Fruit fly (Drosophila melanogaster) whole organism, embryonic: Measurements from ENCODE around the gene kirre.

Experiments
- Bteb2 ChIP-seq: fragments of 200-800 bp; sonication (Bioruptor generic); optimal IDR thresholded peaks from 2 replicates; lab custom pipeline; 2016; ENCODE audit warnings: missing biosample characterization, missing genetic modification characterization
- CG11093 ChIP-seq: fragments of 200-800 bp; sonication (Bioruptor generic); IDR thresholded peaks from 3 replicates; pipeline ENCODE4 v1.3.6; 2022; ENCODE audit warnings: missing biosample characterization, missing genetic modification characterization
- CG11560 ChIP-seq: fragments of 200-800 bp; sonication (Bioruptor generic); IDR thresholded peaks from 3 replicates; pipeline ENCODE4 v1.3.6; 2022; ENCODE audit warnings: missing biosample characterization, missing genetic modification characterization
- CG12104 ChIP-seq: fragments of 200-800 bp; sonication (Bioruptor generic); optimal IDR thresholded peaks from 3 replicates; lab custom pipeline; 2016; ENCODE audit warnings: missing biosample characterization, missing genetic modification characterization
- CG12219 ChIP-seq: fragments of 200-800 bp; sonication (Bioruptor generic); optimal IDR thresholded peaks from 3 replicates; lab custom pipeline; 2018; ENCODE audit warnings: missing biosample characterization, mild to moderate bottlenecking, missing genetic modification characterization
- CG13123 ChIP-seq: fragments of 200-800 bp; sonication (Bioruptor generic); optimal IDR thresholded peaks from 2 replicates; lab custom pipeline; 2016; ENCODE audit warnings: missing biosample characterization, missing genetic modification characterization
- CG13894 ChIP-seq: fragments of 200-800 bp; sonication (Bioruptor generic); optimal IDR thresholded peaks from 3 replicates; lab custom pipeline; 2018; ENCODE audit warnings: missing biosample characterization, mild to moderate bottlenecking, missing genetic modification characterization, moderate library complexity
- CG14441 ChIP-seq: fragments of 200-800 bp; sonication (Bioruptor generic); IDR thresholded peaks from 2 replicates; pipeline ENCODE4 v1.3.6; 2022; ENCODE audit warnings: missing biosample characterization, missing genetic modification characterization
- CG15514 ChIP-seq: fragments of 200-800 bp; sonication (Bioruptor generic); optimal IDR thresholded peaks from 3 replicates; lab custom pipeline; 2017; ENCODE audit warnings: missing biosample characterization, missing genetic modification characterization, mild to moderate bottlenecking, moderate library complexity, missing genetic modification reagents
- CG17361 ChIP-seq: fragments of 200-800 bp; sonication (Bioruptor generic); IDR thresholded peaks from 3 replicates; pipeline ENCODE4 v1.3.6; 2022; ENCODE audit warnings: missing biosample characterization, missing genetic modification characterization
- CG17912 ChIP-seq: fragments of 200-800 bp; sonication (Bioruptor generic); optimal IDR thresholded peaks from 2 replicates; lab custom pipeline; 2018; ENCODE audit warnings: missing biosample characterization, mild to moderate bottlenecking, missing genetic modification characterization
- CG2116 ChIP-seq: fragments of 200-800 bp; sonication (Bioruptor generic); optimal IDR thresholded peaks from 3 replicates; lab custom pipeline; 2018; ENCODE audit warnings: missing biosample characterization, mild to moderate bottlenecking, missing genetic modification characterization
- CG3065 ChIP-seq: fragments of 200-800 bp; sonication (Bioruptor generic); optimal IDR thresholded peaks from 2 replicates; lab custom pipeline; 2016; ENCODE audit warnings: missing biosample characterization, missing genetic modification characterization
- CG42726 ChIP-seq: fragments of 200-800 bp; sonication (Bioruptor generic); IDR thresholded peaks from 2 replicates; pipeline ENCODE4 v1.3.6; 2022; ENCODE audit warnings: missing biosample characterization, missing genetic modification characterization; ENCODE audit not compliant: partially characterized antibody
- CG4617 ChIP-seq: fragments of 200-800 bp; sonication (Bioruptor generic); optimal IDR thresholded peaks from 3 replicates; lab custom pipeline; 2016; ENCODE audit warnings: missing biosample characterization, missing genetic modification characterization, borderline replicate concordance
- CG4820 ChIP-seq: fragments of 200-800 bp; sonication (Bioruptor generic); optimal IDR thresholded peaks from 3 replicates; lab custom pipeline; 2016; ENCODE audit warnings: missing biosample characterization, missing genetic modification characterization
- CG5953 ChIP-seq: fragments of 200-800 bp; sonication (Bioruptor generic); IDR thresholded peaks from 2 replicates; pipeline ENCODE4 v1.3.6; 2022; ENCODE audit warnings: missing biosample characterization, missing genetic modification characterization
- CG7987 ChIP-seq: fragments of 200-800 bp; sonication (Bioruptor generic); optimal IDR thresholded peaks from 2 replicates; lab custom pipeline; 2018; ENCODE audit warnings: missing biosample characterization, mild to moderate bottlenecking, missing genetic modification characterization, moderate library complexity
- CG9609 ChIP-seq: fragments of 200-800 bp; sonication (Bioruptor generic); optimal IDR thresholded peaks from 3 replicates; lab custom pipeline; 2016; ENCODE audit warnings: missing biosample characterization, missing genetic modification characterization
- CkIIα-i1 ChIP-seq: fragments of 200-800 bp; sonication (Bioruptor generic); IDR thresholded peaks from 2 replicates; pipeline ENCODE4 v1.3.6; 2022; ENCODE audit warnings: missing biosample characterization, missing genetic modification characterization
- Doc2 ChIP-seq: fragments of 200-800 bp; sonication (Bioruptor generic); IDR thresholded peaks from 2 replicates; pipeline ENCODE4 v1.3.6; 2022; ENCODE audit warnings: missing biosample characterization, missing genetic modification characterization
- Hey ChIP-seq: fragments of 200-800 bp; sonication (Bioruptor generic); optimal IDR thresholded peaks from 3 replicates; lab custom pipeline; 2018; ENCODE audit warnings: missing biosample characterization, mild to moderate bottlenecking, missing genetic modification characterization
- HmgD ChIP-seq: fragments of 200-800 bp; sonication (Bioruptor generic); optimal IDR thresholded peaks from 3 replicates; lab custom pipeline; 2016; ENCODE audit warnings: missing biosample characterization, missing genetic modification characterization
- Lpt ChIP-seq: fragments of >200 bp; optimal IDR thresholded peaks from 2 replicates; lab custom pipeline; 2018; ENCODE audit warnings: missing biosample characterization, missing genetic modification characterization
- TFAM ChIP-seq: fragments of 200-800 bp; sonication (Bioruptor generic); optimal IDR thresholded peaks from 2 replicates; lab custom pipeline; 2017; ENCODE audit warnings: missing biosample characterization, missing genetic modification characterization, inconsistent platforms
- ac ChIP-seq: fragments of 200-800 bp; sonication (Bioruptor generic); optimal IDR thresholded peaks from 3 replicates; lab custom pipeline; 2017; ENCODE audit warnings: missing biosample characterization, mild to moderate bottlenecking, missing genetic modification characterization
- bab2 ChIP-seq: fragments of 200-800 bp; sonication (Bioruptor generic); optimal IDR thresholded peaks from 2 replicates; lab custom pipeline; 2016; ENCODE audit warnings: missing biosample characterization, missing genetic modification characterization
- bbx ChIP-seq: fragments of 200-800 bp; sonication (Bioruptor generic); IDR thresholded peaks from 2 replicates; pipeline ENCODE4 v1.3.6; 2022; ENCODE audit warnings: missing biosample characterization, missing genetic modification characterization; ENCODE audit not compliant: partially characterized antibody
- bsh ChIP-seq, 2 experiments: fragments of 200-800 bp; sonication (Bioruptor generic); optimal IDR thresholded peaks; 2 replicates each; lab custom pipeline; 2017 to 2018; ENCODE audit warnings: mild to moderate bottlenecking in 2 of 2, missing biosample characterization in 2 of 2, missing genetic modification characterization in 2 of 2, moderate library complexity in 1 of 2
- btn ChIP-seq: fragments of 200-800 bp; sonication (Bioruptor generic); optimal IDR thresholded peaks from 2 replicates; lab custom pipeline; 2016; ENCODE audit warnings: missing biosample characterization, missing genetic modification characterization
- chn ChIP-seq: fragments of 200-800 bp; sonication (Bioruptor generic); optimal IDR thresholded peaks from 2 replicates; lab custom pipeline; 2016; ENCODE audit warnings: missing biosample characterization, missing genetic modification characterization
- corto ChIP-seq: fragments of 200-800 bp; sonication (Bioruptor generic); optimal IDR thresholded peaks from 2 replicates; lab custom pipeline; 2016; ENCODE audit warnings: missing biosample characterization, mild to moderate bottlenecking, missing genetic modification characterization, moderate library complexity
- crol ChIP-seq: fragments of 200-800 bp; sonication (Bioruptor generic); IDR thresholded peaks from 2 replicates; pipeline ENCODE4 v1.3.6; 2022; ENCODE audit warnings: missing biosample characterization, missing genetic modification characterization
- danr ChIP-seq: fragments of 200-800 bp; sonication (Bioruptor generic); IDR thresholded peaks from 2 replicates; pipeline ENCODE4 v1.3.6; 2022; ENCODE audit warnings: missing biosample characterization, missing genetic modification characterization
- fd102C ChIP-seq: fragments of 200-800 bp; sonication (Bioruptor generic); optimal IDR thresholded peaks from 2 replicates; lab custom pipeline; 2018; ENCODE audit warnings: missing biosample characterization, mild to moderate bottlenecking, missing genetic modification characterization, moderate library complexity
- gcm2 ChIP-seq: fragments of 200-800 bp; sonication (Bioruptor generic); optimal IDR thresholded peaks from 2 replicates; lab custom pipeline; 2016; ENCODE audit warnings: missing biosample characterization, missing genetic modification characterization
- gsb ChIP-seq: fragments of 200-800 bp; sonication (Bioruptor generic); IDR thresholded peaks from 2 replicates; pipeline ENCODE4 v1.3.6; 2022; ENCODE audit warnings: missing biosample characterization, missing genetic modification characterization
- ham ChIP-seq: fragments of 200-800 bp; sonication (Bioruptor generic); IDR thresholded peaks from 2 replicates; pipeline ENCODE4 v1.3.6; 2022; ENCODE audit warnings: missing biosample characterization, missing genetic modification characterization
- hb ChIP-seq: fragments of 200-800 bp; sonication (Bioruptor generic); IDR thresholded peaks from 3 replicates; pipeline ENCODE4 v1.3.6; 2022; ENCODE audit warnings: missing biosample characterization, missing genetic modification characterization; ENCODE audit not compliant: partially characterized antibody
- hbn ChIP-seq: fragments of 200-800 bp; sonication (Bioruptor generic); IDR thresholded peaks from 2 replicates; pipeline ENCODE4 v1.3.6; 2022; ENCODE audit warnings: missing biosample characterization, missing genetic modification characterization; ENCODE audit not compliant: partially characterized antibody
- kni ChIP-seq: fragments of 200-800 bp; sonication (Bioruptor generic); optimal IDR thresholded peaks from 3 replicates; lab custom pipeline; 2017; ENCODE audit warnings: mild to moderate bottlenecking, missing biosample characterization, missing genetic modification reagents, missing genetic modification characterization
- luna ChIP-seq: fragments of 200-800 bp; sonication (Bioruptor generic); optimal IDR thresholded peaks from 2 replicates; lab custom pipeline; 2016; ENCODE audit warnings: missing biosample characterization, missing genetic modification characterization
- mam ChIP-seq: fragments of 200-800 bp; sonication (Bioruptor generic); optimal IDR thresholded peaks from 3 replicates; lab custom pipeline; 2016; ENCODE audit warnings: missing biosample characterization, missing genetic modification characterization
- prd ChIP-seq, 3 experiments: fragments of >200 bp in 2 of 3; fragments of 200-800 bp in 1 of 3; sonication (Bioruptor generic) in 1 of 3; optimal IDR thresholded peaks in 2 of 3; IDR thresholded peaks in 1 of 3; 2 replicates in 2 of 3; 3 replicates in 1 of 3; pipeline versions ENCODE4 v1.3.6 to Lab custom; 2017 to 2022; ENCODE audit warnings: missing biosample characterization in 1 of 3, missing genetic modification characterization in 1 of 3
- salm ChIP-seq: fragments of 200-800 bp; sonication (Bioruptor generic); optimal IDR thresholded peaks from 2 replicates; lab custom pipeline; 2018; ENCODE audit warnings: missing biosample characterization, mild to moderate bottlenecking, missing genetic modification characterization
- sqz ChIP-seq: fragments of 200-800 bp; sonication (Bioruptor generic); optimal IDR thresholded peaks from 3 replicates; lab custom pipeline; 2018; ENCODE audit warnings: missing biosample characterization, mild to moderate bottlenecking, missing genetic modification characterization
- stwl ChIP-seq: fragments of 200-800 bp; sonication (Bioruptor generic); optimal IDR thresholded peaks from 3 replicates; lab custom pipeline; 2018; ENCODE audit warnings: missing biosample characterization, mild to moderate bottlenecking, missing genetic modification characterization, moderate library complexity
- trh ChIP-seq: fragments of 200-800 bp; sonication (Bioruptor generic); optimal IDR thresholded peaks from 2 replicates; lab custom pipeline; 2016; ENCODE audit warnings: missing biosample characterization, missing genetic modification characterization
- twi ChIP-seq: fragments of 200-800 bp; optimal IDR thresholded peaks from 2 replicates; lab custom pipeline; 2019; ENCODE audit warnings: missing biosample characterization, mild to moderate bottlenecking, missing genetic modification characterization, moderate library complexity
- zfh2 ChIP-seq: fragments of 200-800 bp; sonication (Bioruptor generic); optimal IDR thresholded peaks from 2 replicates; lab custom pipeline; 2016; ENCODE audit warnings: missing biosample characterization, missing genetic modification characterization

kirre gene

dm6 chrX:2744042-2744441 lies 3.9 kb downstream of the kirre start, which contains the start of gene Syx4 (continued):
- TF ChIP-seq TFAM (GFP tag; lab: Kevin White, UChicago) (peak; percentile 22), CG7987 (GFP tag; lab: Kevin White, UChicago) (peak; percentile 87), CG5953 (peak; percentile 92), luna (peak; percentile 84), CG4617 (GFP tag; lab: Kevin White, UChicago) (peak; percentile 46), CG2116 (peak; percentile 50), hbn (GFP tag; lab: Robert Waterston, UW) (no peak), gsb (GFP tag; lab: Robert Waterston, UW) (peak; percentile 87), kni (no peak), ham (GFP tag; lab: Robert Waterston, UW) (peak; percentile 51; the same call in 1 of the 2 replicates), btn (GFP tag; lab: Kevin White, UChicago) (peak; percentile 75), Doc2 (0 out of 2 replicates have a peak, but pooled peaks have one; percentile 21), bbx (no peak), Hey (tag; lab: Kevin White, UChicago) (peak; percentile 27), CkIIα-i1 (GFP tag; lab: Robert Waterston, UW) (peak; percentile 43; the same call in 1 of the 2 replicates), Lpt (no peak), CG12219 (peak; percentile 92), mam (GFP tag; lab: Kevin White, UChicago) (peak; percentile 92), gcm2 (peak; percentile 80), HmgD (GFP tag; lab: Kevin White, UChicago) (peak; percentile 28), CG11560 (peak; percentile 71; the same call in 2 of the 3 replicates), trh (peak; percentile 49), bsh (GFP tag; optimal IDR thresholded peaks at IDR 0.05; lab: Kevin White, UChicago) (peak; percentile 69 to 88), Bteb2 (GFP tag; lab: Kevin White, UChicago) (peak; percentile 87), CG12104 (GFP tag; lab: Kevin White, UChicago) (peak; percentile 76), bab2 (GFP tag; lab: Kevin White, UChicago) (peak; percentile 89), CG42726 (GFP tag; lab: Robert Waterston, UW) (no peak), zfh2 (GFP tag; lab: Kevin White, UChicago) (peak; percentile 89), chn (GFP tag; lab: Kevin White, UChicago) (peak; percentile 73), fd102C (GFP tag; lab: Kevin White, UChicago) (no peak), salm (tag; lab: Kevin White, UChicago) (peak; percentile 91), CG17361 (GFP tag; lab: Robert Waterston, UW) (peak; percentile 87), CG17912 (GFP tag; lab: Kevin White, UChicago) (no peak), ac (no peak), hb (GFP tag; lab: Robert Waterston, UW) (no peak), twi (tag; lab: Kevin White, UChicago) (peak; percentile 50), CG9609 (GFP tag; lab: Kevin White, UChicago) (peak; percentile 86), CG3065 (peak; percentile 46), prd (optimal IDR thresholded peaks at IDR 0.05; lab: Kevin White, UChicago) (no peak), prd (GFP tag; IDR thresholded peaks at IDR 0.05; lab: Robert Waterston, UW) (peak; percentile 85), corto (GFP tag; lab: Kevin White, UChicago) (peak; percentile 82), CG4820 (GFP tag; lab: Kevin White, UChicago) (peak; percentile 85), CG11093 (GFP tag; lab: Robert Waterston, UW) (peak; percentile 70; the same call in 2 of the 3 replicates), crol (no peak), CG13123 (GFP tag; lab: Kevin White, UChicago) (peak; percentile 71), CG15514 (GFP tag; lab: Kevin White, UChicago) (peak; percentile 91), danr (GFP tag; lab: Robert Waterston, UW) (peak; percentile 68), CG14441 (GFP tag; lab: Robert Waterston, UW) (peak; percentile 90), sqz (GFP tag; lab: Kevin White, UChicago) (peak; percentile 69), stwl (tag; lab: Kevin White, UChicago) (no peak), CG13894 (peak; percentile 86)
